Worm (Caenorhabditis elegans) whole organism, L3 larva: ENCODE data around the gene atf-2.

ENCODE experiments used
- ama-1 ChIP-seq: fragments of 150-350 bp; optimal IDR thresholded peaks from 2 replicates; lab custom pipeline; 2018
- ceh-82 ChIP-seq: fragments of 150-350 bp; optimal IDR thresholded peaks from 2 replicates; lab custom pipeline; 2014; ENCODE audit warnings: missing biosample characterization, missing genetic modification characterization
- egl-27 ChIP-seq: sonication (generic microtip); optimal IDR thresholded peaks from 4 replicates; lab custom pipeline; 2017; ENCODE audit warnings: missing biosample characterization, missing genetic modification reagents, missing genetic modification characterization
- elt-3 ChIP-seq, 3 experiments: fragments of 150-350 bp in 1 of 3; sonication (generic microtip) in 2 of 3; optimal IDR thresholded peaks; 2 replicates in 2 of 3; 4 replicates in 1 of 3; lab custom pipeline; 2014 to 2017; ENCODE audit warnings: missing biosample characterization in 3 of 3, missing genetic modification characterization in 3 of 3
- fkh-2 ChIP-seq: fragments of 150-350 bp; optimal IDR thresholded peaks from 2 replicates; lab custom pipeline; 2014; ENCODE audit warnings: missing biosample characterization, missing genetic modification reagents, missing genetic modification characterization
- nhr-12 ChIP-seq: fragments of 150-350 bp; optimal IDR thresholded peaks from 2 replicates; lab custom pipeline; 2014; ENCODE audit warnings: missing biosample characterization, missing genetic modification characterization
- unc-39 ChIP-seq: sonication (generic microtip); optimal IDR thresholded peaks from 4 replicates; lab custom pipeline; 2017; ENCODE audit warnings: missing biosample characterization, missing genetic modification characterization
- ztf-11 ChIP-seq: fragments of 150-350 bp; optimal IDR thresholded peaks from 2 replicates; lab custom pipeline; 2014; ENCODE audit warnings: missing biosample characterization, missing genetic modification characterization

- no peak for TF ChIP-seq ceh-82 (tag; lab: Kevin White, UChicago)
- no peak for TF ChIP-seq ztf-11 (tag; lab: Kevin White, UChicago)
- no peak for TF ChIP-seq fkh-2 (tag; lab: Kevin White, UChicago)
- TF ChIP-seq ama-1 (lab: Kevin White, UChicago), result peak; percentile 94
- no peak for TF ChIP-seq nhr-12 (tag; lab: Kevin White, UChicago)
- no peak for TF ChIP-seq egl-27 (tag; lab: Kevin White, UChicago)
- TF ChIP-seq elt-3 (tag; optimal IDR thresholded peaks at IDR 0.05; lab: Kevin White, UChicago), result no peak
- TF ChIP-seq unc-39, result no peak
These were observed 32.6 kb downstream of the atf-2 start for ce11 chrII:8784235-8784928.
